Fruit fly (Drosophila melanogaster) whole organism, embryonic: Measurements from ENCODE around the gene sro.

Experiments used
- ATbp ChIP-seq: fragments of 200-800 bp; sonication (Bioruptor generic); optimal IDR thresholded peaks from 2 replicates; lab custom pipeline; 2017; ENCODE audit warnings: missing biosample characterization, mild to moderate bottlenecking, missing genetic modification characterization, missing genetic modification reagents
- Asciz ChIP-seq: fragments of 200-800 bp; sonication (Bioruptor generic); optimal IDR thresholded peaks from 2 replicates; lab custom pipeline; 2017; ENCODE audit warnings: missing biosample characterization, mild to moderate bottlenecking, missing genetic modification characterization, missing genetic modification reagents
- Atf6 ChIP-seq: fragments of 200-800 bp; sonication (Bioruptor generic); IDR thresholded peaks from 2 replicates; pipeline ENCODE4 v1.3.6; 2022; ENCODE audit warnings: missing biosample characterization, missing genetic modification characterization
- B-H2 ChIP-seq: fragments of 200-800 bp; sonication (Bioruptor generic); optimal IDR thresholded peaks from 2 replicates; lab custom pipeline; 2018; ENCODE audit warnings: missing biosample characterization, mild to moderate bottlenecking, missing genetic modification characterization
- Blimp-1 ChIP-seq: fragments of 200-800 bp; sonication (Bioruptor generic); optimal IDR thresholded peaks from 3 replicates; lab custom pipeline; 2018; ENCODE audit warnings: missing biosample characterization, missing genetic modification characterization, mild to moderate bottlenecking, moderate library complexity, missing genetic modification reagents
- CG10543 ChIP-seq: fragments of 200-800 bp; sonication (Bioruptor generic); optimal IDR thresholded peaks from 3 replicates; lab custom pipeline; 2017; ENCODE audit warnings: missing biosample characterization, mild to moderate bottlenecking, missing genetic modification characterization, moderate library complexity
- CG10565 ChIP-seq: fragments of 200-800 bp; sonication (Bioruptor generic); optimal IDR thresholded peaks from 3 replicates; lab custom pipeline; 2016; ENCODE audit warnings: missing biosample characterization, mild to moderate bottlenecking, missing genetic modification characterization
- CG11504 ChIP-seq: fragments of 200-800 bp; sonication (Bioruptor generic); optimal IDR thresholded peaks from 3 replicates; lab custom pipeline; 2019; ENCODE audit warnings: missing biosample characterization, mild to moderate bottlenecking, missing genetic modification characterization, moderate library complexity
- CG12155 ChIP-seq: fragments of 200-800 bp; sonication (Bioruptor generic); optimal IDR thresholded peaks from 3 replicates; lab custom pipeline; 2016; ENCODE audit warnings: missing biosample characterization, missing genetic modification characterization
- CG17328 ChIP-seq: fragments of 200-800 bp; sonication (Bioruptor generic); IDR thresholded peaks from 2 replicates; pipeline ENCODE4 v1.3.6; 2022; ENCODE audit warnings: missing biosample characterization, missing genetic modification characterization
- CG17361 ChIP-seq: fragments of 200-800 bp; sonication (Bioruptor generic); IDR thresholded peaks from 3 replicates; pipeline ENCODE4 v1.3.6; 2022; ENCODE audit warnings: missing biosample characterization, missing genetic modification characterization
- CG2120 ChIP-seq: fragments of 200-800 bp; sonication (Bioruptor generic); optimal IDR thresholded peaks from 3 replicates; lab custom pipeline; 2016; ENCODE audit warnings: missing biosample characterization, missing genetic modification characterization
- CG2712 ChIP-seq: fragments of 200-800 bp; optimal IDR thresholded peaks from 3 replicates; lab custom pipeline; 2019; ENCODE audit warnings: missing biosample characterization, mild to moderate bottlenecking, missing genetic modification characterization, moderate library complexity
- CG31441 ChIP-seq: fragments of 200-800 bp; sonication (Bioruptor generic); IDR thresholded peaks from 2 replicates; pipeline ENCODE4 v1.3.6; 2022; ENCODE audit warnings: missing biosample characterization, missing genetic modification characterization
- CG33213 ChIP-seq: fragments of 200-800 bp; sonication (Bioruptor generic); optimal IDR thresholded peaks from 3 replicates; lab custom pipeline; 2016; ENCODE audit warnings: missing biosample characterization, missing genetic modification characterization
- CG3407 ChIP-seq: fragments of 200-800 bp; sonication (Bioruptor generic); optimal IDR thresholded peaks from 2 replicates; lab custom pipeline; 2018; ENCODE audit warnings: missing biosample characterization, mild to moderate bottlenecking, missing genetic modification characterization
- CG5953 ChIP-seq: fragments of 200-800 bp; sonication (Bioruptor generic); IDR thresholded peaks from 2 replicates; pipeline ENCODE4 v1.3.6; 2022; ENCODE audit warnings: missing biosample characterization, missing genetic modification characterization
- CG6791 ChIP-seq: fragments of 200-800 bp; sonication (Bioruptor generic); IDR thresholded peaks from 3 replicates; pipeline ENCODE4 v1.3.6; 2022; ENCODE audit warnings: missing biosample characterization, missing genetic modification characterization; ENCODE audit not compliant: partially characterized antibody
- CG7839 ChIP-seq: fragments of 200-800 bp; sonication (Bioruptor generic); optimal IDR thresholded peaks from 3 replicates; lab custom pipeline; 2018; ENCODE audit warnings: missing biosample characterization, mild to moderate bottlenecking, missing genetic modification characterization, moderate library complexity
- CG8089 ChIP-seq: fragments of 200-800 bp; sonication (Bioruptor generic); optimal IDR thresholded peaks from 3 replicates; lab custom pipeline; 2016; ENCODE audit warnings: missing biosample characterization, missing genetic modification characterization
- CG8290 ChIP-seq, 3 experiments: fragments of 200-800 bp; sonication (Bioruptor generic); optimal IDR thresholded peaks; 2 replicates each; lab custom pipeline; 2016 to 2019; ENCODE audit warnings: missing biosample characterization in 3 of 3, missing genetic modification characterization in 3 of 3, mild to moderate bottlenecking in 2 of 3, moderate library complexity in 1 of 3
- CTCF ChIP-seq: fragments of 200-800 bp; sonication (Bioruptor generic); optimal IDR thresholded peaks from 2 replicates; lab custom pipeline; 2017; ENCODE audit warnings: missing biosample characterization, mild to moderate bottlenecking, missing genetic modification characterization, moderate library complexity
- Dip3 ChIP-seq: fragments of 200-800 bp; sonication (Bioruptor generic); optimal IDR thresholded peaks from 3 replicates; lab custom pipeline; 2016; ENCODE audit warnings: missing biosample characterization, missing genetic modification characterization
- H15 ChIP-seq: fragments of 200-800 bp; sonication (Bioruptor generic); IDR thresholded peaks from 3 replicates; pipeline ENCODE4 v1.3.6; 2022; ENCODE audit warnings: missing biosample characterization, missing genetic modification characterization
- H2.0 ChIP-seq: fragments of 200-800 bp; sonication (Bioruptor generic); IDR thresholded peaks from 2 replicates; pipeline ENCODE4 v1.3.6; 2022; ENCODE audit warnings: missing biosample characterization, missing genetic modification characterization
- Hr78 ChIP-seq, 2 experiments: fragments of 200-800 bp in 1 of 2; fragments of >200 bp in 1 of 2; sonication (Bioruptor generic) in 1 of 2; optimal IDR thresholded peaks; 2 replicates each; lab custom pipeline; 2017 to 2019; ENCODE audit warnings: missing biosample characterization in 2 of 2, missing genetic modification characterization in 2 of 2, mild to moderate bottlenecking in 1 of 2, moderate library complexity in 1 of 2
- Mes4 ChIP-seq: fragments of 200-800 bp; sonication (Bioruptor generic); optimal IDR thresholded peaks from 2 replicates; lab custom pipeline; 2016; ENCODE audit warnings: missing biosample characterization, missing genetic modification characterization
- Neu2 ChIP-seq: fragments of 200-800 bp; sonication (Bioruptor generic); optimal IDR thresholded peaks from 3 replicates; lab custom pipeline; 2016; ENCODE audit warnings: missing biosample characterization, missing genetic modification characterization, borderline replicate concordance
- Nf-YC ChIP-seq: fragments of 200-800 bp; optimal IDR thresholded peaks from 3 replicates; lab custom pipeline; 2019; ENCODE audit warnings: missing biosample characterization, mild to moderate bottlenecking, missing genetic modification characterization, moderate library complexity
- Pdp1 ChIP-seq, 2 experiments: fragments of 200-800 bp; sonication (Bioruptor generic); optimal IDR thresholded peaks; 3 replicates each; lab custom pipeline; 2016; ENCODE audit warnings: missing biosample characterization in 2 of 2, missing genetic modification characterization in 2 of 2, mild to moderate bottlenecking in 1 of 2, moderate library complexity in 1 of 2
- Poxn ChIP-seq: fragments of 200-800 bp; sonication (Bioruptor generic); IDR thresholded peaks from 2 replicates; pipeline ENCODE4 v1.3.6; 2022; ENCODE audit warnings: missing biosample characterization, missing genetic modification characterization
- ab ChIP-seq: fragments of 200-800 bp; sonication (Bioruptor generic); optimal IDR thresholded peaks from 2 replicates; lab custom pipeline; 2016; ENCODE audit warnings: missing biosample characterization, missing genetic modification characterization
- amos ChIP-seq: fragments of 200-800 bp; sonication (Bioruptor generic); IDR thresholded peaks from 2 replicates; pipeline ENCODE4 v1.3.6; 2022; ENCODE audit warnings: missing biosample characterization, missing genetic modification characterization; ENCODE audit not compliant: partially characterized antibody
- cg ChIP-seq: fragments of 200-800 bp; sonication (Bioruptor generic); optimal IDR thresholded peaks from 3 replicates; lab custom pipeline; 2019; ENCODE audit warnings: missing biosample characterization, mild to moderate bottlenecking, missing genetic modification characterization, moderate library complexity
- chn ChIP-seq: fragments of 200-800 bp; sonication (Bioruptor generic); optimal IDR thresholded peaks from 2 replicates; lab custom pipeline; 2016; ENCODE audit warnings: missing biosample characterization, missing genetic modification characterization
- corto ChIP-seq: fragments of 200-800 bp; sonication (Bioruptor generic); optimal IDR thresholded peaks from 2 replicates; lab custom pipeline; 2016; ENCODE audit warnings: missing biosample characterization, mild to moderate bottlenecking, missing genetic modification characterization, moderate library complexity
- crc ChIP-seq: fragments of 200-800 bp; sonication (Bioruptor generic); optimal IDR thresholded peaks from 2 replicates; lab custom pipeline; 2016; ENCODE audit warnings: missing biosample characterization, missing genetic modification characterization
- disco-r ChIP-seq: fragments of 200-800 bp; sonication (Bioruptor generic); optimal IDR thresholded peaks from 2 replicates; lab custom pipeline; 2016; ENCODE audit warnings: missing biosample characterization, missing genetic modification characterization
- en ChIP-seq: fragments of 200-800 bp; sonication (Bioruptor generic); optimal IDR thresholded peaks from 2 replicates; lab custom pipeline; 2016; ENCODE audit warnings: missing biosample characterization, missing genetic modification characterization
- fru ChIP-seq: fragments of >200 bp; optimal IDR thresholded peaks from 2 replicates; lab custom pipeline; 2017
- ftz-f1 ChIP-seq: fragments of 200-800 bp; sonication (Bioruptor generic); optimal IDR thresholded peaks from 2 replicates; lab custom pipeline; 2016; ENCODE audit warnings: missing biosample characterization, missing genetic modification characterization
- gsb ChIP-seq: fragments of 200-800 bp; sonication (Bioruptor generic); IDR thresholded peaks from 2 replicates; pipeline ENCODE4 v1.3.6; 2022; ENCODE audit warnings: missing biosample characterization, missing genetic modification characterization
- hkb ChIP-seq, 2 experiments: fragments of 200-800 bp in 1 of 2; fragments of >200 bp in 1 of 2; sonication (Bioruptor generic) in 1 of 2; IDR thresholded peaks in 1 of 2; optimal IDR thresholded peaks in 1 of 2; 2 replicates each; pipeline versions ENCODE4 v1.3.6 to Lab custom; 2017 to 2022; ENCODE audit warnings: missing biosample characterization in 1 of 2, missing genetic modification characterization in 1 of 2
- ind ChIP-seq: fragments of 200-800 bp; sonication (Bioruptor generic); optimal IDR thresholded peaks from 3 replicates; lab custom pipeline; 2016; ENCODE audit warnings: missing biosample characterization, missing genetic modification characterization
- repo ChIP-seq: fragments of 200-800 bp; sonication (Bioruptor generic); optimal IDR thresholded peaks from 2 replicates; lab custom pipeline; 2016; ENCODE audit warnings: missing biosample characterization, missing genetic modification characterization
- seq ChIP-seq: fragments of 200-800 bp; sonication (Bioruptor generic); IDR thresholded peaks from 2 replicates; pipeline ENCODE4 v1.3.6; 2022; ENCODE audit warnings: missing biosample characterization, missing genetic modification characterization
- shn ChIP-seq: fragments of 200-800 bp; sonication (Bioruptor generic); optimal IDR thresholded peaks from 3 replicates; lab custom pipeline; 2016; ENCODE audit warnings: missing biosample characterization, missing genetic modification characterization
- ssp ChIP-seq: fragments of 200-800 bp; sonication (Bioruptor generic); IDR thresholded peaks from 2 replicates; pipeline ENCODE4 v1.3.6; 2022; ENCODE audit warnings: missing biosample characterization, missing genetic modification characterization
- wek ChIP-seq: fragments of 200-800 bp; sonication (Bioruptor generic); optimal IDR thresholded peaks from 3 replicates; lab custom pipeline; 2018; ENCODE audit warnings: missing biosample characterization, mild to moderate bottlenecking, missing genetic modification characterization, moderate library complexity
- zf30C ChIP-seq: fragments of 200-800 bp; sonication (Bioruptor generic); optimal IDR thresholded peaks from 3 replicates; lab custom pipeline; 2018; ENCODE audit warnings: missing biosample characterization, mild to moderate bottlenecking, missing genetic modification characterization

Gene sro

dm6 chr3R:29773833-29774324 lies 20.5 kb upstream of the sro start (continued):
- TF ChIP-seq wek (peak; percentile 0), H15 (GFP tag; lab: Robert Waterston, UW) (peak; percentile 61; the same call in 2 of the 3 replicates), Hr78 (GFP tag; optimal IDR thresholded peaks at IDR 0.05; lab: Kevin White, UChicago) (no peak), B-H2 (GFP tag; lab: Kevin White, UChicago) (peak; percentile 64), ssp (GFP tag; lab: Robert Waterston, UW) (peak; percentile 59), ind (peak; percentile 81), zf30C (GFP tag; lab: Kevin White, UChicago) (no peak), CG8290 (GFP tag; optimal IDR thresholded peaks at IDR 0.05; lab: Kevin White, UChicago) (peak; percentile 28), CG8290 (tag; optimal IDR thresholded peaks at IDR 0.05; lab: Kevin White, UChicago) (peak in 1 of 2 experiments; percentile 70), CG2120 (GFP tag; lab: Kevin White, UChicago) (peak; percentile 92), CTCF (GFP tag; lab: Kevin White, UChicago) (no peak), Atf6 (peak; percentile 63), ftz-f1 (GFP tag; lab: Kevin White, UChicago) (no peak), chn (GFP tag; lab: Kevin White, UChicago) (peak; percentile 53), ATbp (GFP tag; lab: Kevin White, UChicago) (peak; percentile 18), ab (peak; percentile 49), CG8089 (GFP tag; lab: Kevin White, UChicago) (peak; percentile 61), shn (GFP tag; lab: Kevin White, UChicago) (peak; percentile 89), Mes4 (GFP tag; lab: Kevin White, UChicago) (peak; percentile 61), gsb (GFP tag; lab: Robert Waterston, UW) (peak; percentile 74), CG12155 (GFP tag; lab: Kevin White, UChicago) (peak; percentile 88), Poxn (GFP tag; lab: Robert Waterston, UW) (peak; percentile 57; the same call in 1 of the 2 replicates), CG17361 (GFP tag; lab: Robert Waterston, UW) (peak; percentile 80), CG5953 (GFP tag; lab: Robert Waterston, UW) (no peak), disco-r (peak; percentile 48), hkb (optimal IDR thresholded peaks at IDR 0.05; lab: Kevin White, UChicago) (no peak), hkb (GFP tag; IDR thresholded peaks at IDR 0.05; lab: Robert Waterston, UW) (peak; percentile 77), Blimp-1 (GFP tag; lab: Kevin White, UChicago) (peak; percentile 37), CG11504 (tag; lab: Kevin White, UChicago) (peak; percentile 78), H2.0 (GFP tag; lab: Robert Waterston, UW) (peak; percentile 33; the same call in 1 of the 2 replicates), cg (GFP tag; lab: Kevin White, UChicago) (no peak), corto (GFP tag; lab: Kevin White, UChicago) (no peak), amos (GFP tag; lab: Robert Waterston, UW) (no peak), Pdp1 (GFP tag; optimal IDR thresholded peaks at IDR 0.05; lab: Kevin White, UChicago) (peak; percentile 65 to 70), CG17328 (GFP tag; lab: Robert Waterston, UW) (peak; percentile 43; the same call in 1 of the 2 replicates), seq (GFP tag; lab: Robert Waterston, UW) (peak; percentile 49; the same call in 1 of the 2 replicates), Dip3 (peak; percentile 78), CG2712 (tag; lab: Kevin White, UChicago) (peak; percentile 53), fru (lab: Kevin White, UChicago) (no peak), Neu2 (GFP tag; lab: Kevin White, UChicago) (no peak), CG33213 (peak; percentile 52), CG6791 (GFP tag; lab: Robert Waterston, UW) (no peak), CG3407 (GFP tag; lab: Kevin White, UChicago) (peak; percentile 18), CG10543 (peak; percentile 69), Nf-YC (tag; lab: Kevin White, UChicago) (peak; percentile 51), CG31441 (GFP tag; lab: Robert Waterston, UW) (peak; percentile 54; the same call in 1 of the 2 replicates), crc (GFP tag; lab: Kevin White, UChicago) (peak; percentile 55), en (GFP tag; lab: Kevin White, UChicago) (no peak), CG7839 (tag; lab: Kevin White, UChicago) (peak; percentile 85), repo (GFP tag; lab: Kevin White, UChicago) (peak; percentile 73), Asciz (GFP tag; lab: Kevin White, UChicago) (no peak), CG10565 (GFP tag; lab: Kevin White, UChicago) (no peak)
